Fruit fly (Drosophila melanogaster) S2 (cell line): ENCODE measurements around the gene CG18262.

ENCODE experiments used
- CG8478 ChIP-seq: fragments of >200 bp; optimal IDR thresholded peaks from 2 replicates; lab custom pipeline; 2018
- CTCF ChIP-seq, 2 experiments: fragments of >200 bp; optimal IDR thresholded peaks; 2 replicates each; lab custom pipeline; 2018

CG18262 gene

DNA sequence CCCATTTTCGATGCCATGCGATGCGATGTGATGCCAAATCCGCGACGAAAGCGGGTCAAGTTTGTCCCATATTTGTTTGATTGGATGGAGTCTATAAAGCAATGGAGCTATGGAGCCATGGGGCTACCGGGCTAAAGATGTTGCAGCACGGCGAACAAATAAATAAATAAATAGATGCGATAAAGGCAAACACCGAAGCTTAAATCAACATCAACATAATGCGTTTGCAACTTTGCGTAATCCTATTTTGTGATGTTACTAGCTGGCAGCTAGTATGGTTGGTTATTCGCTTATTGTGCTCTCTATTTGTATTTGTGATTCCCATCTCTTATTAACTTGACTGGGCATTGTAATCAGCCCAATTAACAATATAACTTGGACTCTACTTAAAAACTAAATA, 24.6 kb upstream of the CG18262 start:
- TF ChIP-seq CG8478 (lab: Kevin White, UChicago) (no peak), CTCF (optimal IDR thresholded peaks at IDR 0.05; lab: Kevin White, UChicago) (no peak)

DNA sequence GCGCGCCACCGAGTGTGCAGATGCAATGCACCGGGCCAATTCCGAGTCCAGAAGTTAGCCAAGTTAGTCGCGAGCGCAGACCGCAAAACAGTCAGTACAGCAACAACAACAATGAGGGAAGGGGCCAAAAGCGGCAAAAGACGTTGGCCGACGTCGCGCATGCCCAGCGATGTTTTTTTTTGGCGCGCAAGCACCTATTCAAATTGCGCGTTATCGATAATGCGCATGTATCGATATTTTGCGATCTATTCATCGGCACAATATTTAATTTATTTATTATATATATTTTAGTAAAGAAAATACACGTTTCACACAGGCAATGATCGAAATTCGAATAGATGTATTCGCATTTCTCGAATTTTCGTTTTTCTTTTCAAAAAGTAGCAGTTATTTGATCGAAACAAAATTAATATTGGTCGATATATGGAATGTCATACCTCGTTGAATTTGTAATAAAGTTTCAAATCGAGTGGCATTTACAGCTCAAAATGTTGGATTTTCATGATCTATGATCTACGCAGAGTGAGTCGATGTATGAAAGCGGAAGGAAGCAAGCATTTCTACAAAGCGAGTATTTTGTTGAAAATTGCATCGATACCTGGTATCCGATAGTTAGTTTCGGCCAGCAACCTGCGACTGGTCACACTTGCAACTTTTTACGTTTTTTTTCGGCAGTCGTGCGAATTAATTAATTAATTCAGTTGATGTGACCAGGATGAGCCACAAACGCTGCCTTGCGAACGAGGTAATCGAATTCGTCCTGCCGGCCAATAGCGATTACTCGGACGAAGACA, 23.3 kb upstream of the CG18262 start, which contains the start of gene CG2116:
TSS of gene CG2116 (plus strand) at position 609 of the 794 bp plus-strand sequence.
- TF ChIP-seq CTCF (optimal IDR thresholded peaks at IDR 0.05; lab: Kevin White, UChicago), result no peak
- no peak for TF ChIP-seq CG8478 (lab: Kevin White, UChicago)

DNA sequence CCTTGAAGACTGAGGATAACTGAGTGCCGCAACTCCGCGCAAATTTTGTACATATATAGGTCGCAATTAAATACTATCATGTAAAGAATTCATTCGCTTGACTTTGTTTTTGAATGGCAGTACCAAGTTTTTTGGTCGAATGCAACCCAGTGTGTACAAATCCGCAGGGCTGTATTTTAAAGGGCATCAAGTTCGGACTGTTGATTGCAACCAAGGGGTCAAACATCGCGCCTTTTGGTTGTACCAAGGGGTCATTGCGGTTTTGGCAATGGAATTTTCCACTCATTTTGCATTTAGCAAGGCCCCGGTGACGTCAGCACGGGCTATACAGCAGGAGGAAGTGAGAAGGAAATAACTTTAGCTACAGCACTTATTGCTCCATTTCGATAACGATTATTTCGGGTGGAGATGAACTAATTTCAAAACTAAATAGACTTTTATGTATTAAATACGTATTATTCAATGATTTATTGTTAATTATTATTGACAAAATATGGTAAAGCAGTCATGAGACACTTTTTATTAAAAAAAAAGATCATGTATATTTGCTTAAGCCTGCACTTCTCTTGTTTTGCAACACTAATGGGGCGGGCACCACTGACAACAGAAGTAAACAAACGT, 20.9 kb upstream of the CG18262 start, which contains the start of gene CG10958:
TSS of gene CG10958 (plus strand) at position 593 of the 621 bp plus-strand sequence.
- TF ChIP-seq CG8478 (lab: Kevin White, UChicago), result no peak
- TF ChIP-seq CTCF (optimal IDR thresholded peaks at IDR 0.05; lab: Kevin White, UChicago), result no peak

DNA sequence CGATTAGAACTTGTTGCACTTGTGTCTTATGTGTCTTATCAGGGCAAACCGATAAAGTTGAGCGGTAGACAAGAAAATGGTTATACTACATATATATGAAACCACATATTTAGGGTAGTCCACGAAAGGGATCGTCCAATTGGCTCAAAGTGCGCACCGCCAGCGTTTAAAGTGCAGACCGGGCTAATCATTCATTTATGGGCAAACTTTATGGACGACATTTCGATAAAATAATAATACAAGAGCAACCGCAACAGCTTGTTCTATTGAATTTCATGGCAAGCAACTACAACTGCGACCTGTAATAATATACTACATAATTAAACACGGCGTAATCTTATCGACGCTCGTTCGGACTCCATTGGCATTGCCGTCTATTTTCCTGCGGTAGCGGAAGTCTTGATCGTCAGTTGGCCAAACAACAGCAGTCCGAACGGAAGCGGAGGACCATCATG, 17.3 kb upstream of the CG18262 start, which contains the start of the genes cyr and CG2120:
TSS of gene cyr (minus strand) at position 294 of the 455 bp plus-strand sequence.
TSS of gene CG2120 (plus strand) at position 405 of the 455 bp plus-strand sequence.
- TF ChIP-seq CTCF (optimal IDR thresholded peaks at IDR 0.05; lab: Kevin White, UChicago) (no peak), CG8478 (lab: Kevin White, UChicago) (no peak)

DNA sequence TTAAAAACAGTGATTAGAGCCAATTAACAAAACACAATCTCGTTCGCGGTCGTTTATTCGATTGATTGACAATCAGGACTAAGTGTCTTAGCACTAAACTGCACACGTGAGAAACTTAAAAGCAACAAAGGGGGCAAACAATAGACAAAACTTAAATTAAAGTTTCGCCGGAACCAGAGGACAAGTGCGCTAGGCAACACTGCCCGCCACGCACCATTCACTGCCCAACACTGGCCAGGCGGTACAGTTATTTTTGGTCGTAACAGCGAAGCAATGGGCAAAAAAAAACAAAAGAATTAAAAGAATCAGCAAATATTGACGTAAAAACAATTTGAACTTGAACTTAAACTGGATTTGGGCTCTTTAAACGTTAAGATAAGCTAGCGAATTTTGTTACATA, 15.5 kb upstream of the CG18262 start:
- TF ChIP-seq CG8478 (lab: Kevin White, UChicago) (no peak), CTCF (optimal IDR thresholded peaks at IDR 0.05; lab: Kevin White, UChicago) (no peak)

DNA sequence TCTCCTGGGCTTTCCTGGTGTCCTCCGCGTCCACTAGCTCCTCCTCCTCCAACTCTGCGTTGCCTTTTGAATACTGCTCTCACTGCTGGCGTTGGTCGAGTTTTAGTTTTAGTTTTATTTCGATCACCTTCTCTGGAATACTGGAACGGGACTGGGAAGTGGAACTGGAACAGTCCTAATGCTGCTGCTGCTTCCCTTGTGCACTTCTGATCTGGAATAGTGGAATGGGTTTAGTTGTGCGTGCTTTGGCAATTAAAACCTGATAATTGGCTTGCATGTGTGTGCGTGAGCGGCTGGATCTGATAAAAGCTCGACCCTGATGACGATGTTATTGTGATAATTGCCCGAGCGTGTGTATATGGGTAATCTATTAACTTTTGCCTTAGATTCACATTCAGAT, 12.0 kb upstream of the CG18262 start:
- no peak for TF ChIP-seq CTCF (optimal IDR thresholded peaks at IDR 0.05; lab: Kevin White, UChicago)
- TF ChIP-seq CG8478 (lab: Kevin White, UChicago), result no peak

DNA sequence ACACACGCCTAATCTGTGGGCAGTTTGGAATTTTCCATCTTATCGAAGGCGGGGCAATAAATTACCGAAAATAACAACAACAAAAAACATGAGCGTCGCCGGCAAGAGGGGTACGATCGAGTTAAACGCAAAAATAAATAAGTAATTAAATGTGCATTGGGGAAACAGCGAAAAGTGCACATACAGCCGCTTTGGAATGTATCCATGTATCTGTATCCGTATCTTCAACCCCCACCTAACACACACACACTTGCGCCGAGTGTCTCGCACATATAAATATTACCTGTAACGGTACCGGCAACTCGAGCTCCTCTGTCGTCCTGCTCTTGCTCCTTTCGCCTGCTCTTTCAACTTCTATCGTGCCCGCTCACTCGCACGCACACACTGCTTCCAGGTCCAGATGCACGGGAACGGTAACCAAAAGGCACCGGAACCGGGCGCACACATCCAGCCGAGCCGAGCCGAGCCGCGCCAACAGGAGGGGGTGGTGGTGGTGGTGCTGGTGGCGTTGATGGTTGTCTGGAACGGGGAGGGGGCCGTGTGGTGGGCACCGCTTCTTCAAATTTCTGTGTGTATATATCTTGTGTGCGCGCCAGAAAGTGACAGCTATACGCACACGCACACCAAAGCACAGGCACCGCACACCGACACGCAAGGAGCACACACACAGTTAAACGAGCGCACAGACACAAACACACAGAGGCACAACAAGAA, 11.2 kb upstream of the CG18262 start:
- no peak for TF ChIP-seq CG8478 (lab: Kevin White, UChicago)
- TF ChIP-seq CTCF (optimal IDR thresholded peaks at IDR 0.05; lab: Kevin White, UChicago), result no peak

DNA sequence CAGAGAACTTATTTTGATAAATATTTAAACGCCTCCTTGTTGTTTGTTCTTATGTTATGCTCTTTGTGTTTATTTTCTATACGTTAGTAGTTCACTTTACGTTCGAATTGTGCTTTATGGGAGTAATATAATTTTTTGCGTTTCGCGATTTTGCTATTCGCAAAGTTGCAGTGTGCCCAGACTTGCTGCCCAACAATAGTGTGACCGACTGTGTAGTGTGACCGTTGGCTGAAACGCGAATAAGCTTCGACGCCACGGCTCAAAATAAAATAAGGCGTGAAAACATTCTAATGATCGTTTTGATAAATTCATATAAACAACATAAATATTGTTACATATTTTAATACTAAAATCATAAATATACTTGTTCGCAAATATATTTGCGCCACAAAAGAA, 10.7 kb upstream of the CG18262 start, which contains the start of gene Smox:
TSS of gene Smox (minus strand) at position 213 of the 396 bp plus-strand sequence.
- TF ChIP-seq CG8478 (lab: Kevin White, UChicago) (no peak), CTCF (optimal IDR thresholded peaks at IDR 0.05; lab: Kevin White, UChicago) (peak in 1 of 2 experiments; percentile 10)

DNA sequence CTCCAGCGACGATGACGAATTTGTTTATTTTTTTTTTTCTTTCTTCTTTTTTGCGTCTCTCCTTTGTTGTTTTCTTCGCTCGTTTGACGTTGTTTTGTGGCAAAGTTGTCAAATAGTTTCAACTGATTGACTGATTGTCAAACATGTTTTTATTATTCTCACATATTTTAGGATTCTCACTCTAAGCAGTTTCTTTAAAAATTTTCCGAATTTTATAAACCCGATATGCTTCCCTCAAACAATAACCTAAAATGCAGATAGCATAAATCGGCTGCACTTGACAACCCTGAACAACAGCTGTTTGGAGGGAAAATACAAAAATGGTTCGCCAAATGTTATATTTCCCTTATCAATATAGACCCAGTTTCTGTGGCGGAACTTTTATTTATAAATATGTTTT, 9.2 kb upstream of the CG18262 start, which contains the start of gene CG17982:
TSS of gene CG17982 (minus strand) at position 299 of the 400 bp plus-strand sequence.
- TF ChIP-seq CG8478 (lab: Kevin White, UChicago) (no peak), CTCF (optimal IDR thresholded peaks at IDR 0.05; lab: Kevin White, UChicago) (no peak)

DNA sequence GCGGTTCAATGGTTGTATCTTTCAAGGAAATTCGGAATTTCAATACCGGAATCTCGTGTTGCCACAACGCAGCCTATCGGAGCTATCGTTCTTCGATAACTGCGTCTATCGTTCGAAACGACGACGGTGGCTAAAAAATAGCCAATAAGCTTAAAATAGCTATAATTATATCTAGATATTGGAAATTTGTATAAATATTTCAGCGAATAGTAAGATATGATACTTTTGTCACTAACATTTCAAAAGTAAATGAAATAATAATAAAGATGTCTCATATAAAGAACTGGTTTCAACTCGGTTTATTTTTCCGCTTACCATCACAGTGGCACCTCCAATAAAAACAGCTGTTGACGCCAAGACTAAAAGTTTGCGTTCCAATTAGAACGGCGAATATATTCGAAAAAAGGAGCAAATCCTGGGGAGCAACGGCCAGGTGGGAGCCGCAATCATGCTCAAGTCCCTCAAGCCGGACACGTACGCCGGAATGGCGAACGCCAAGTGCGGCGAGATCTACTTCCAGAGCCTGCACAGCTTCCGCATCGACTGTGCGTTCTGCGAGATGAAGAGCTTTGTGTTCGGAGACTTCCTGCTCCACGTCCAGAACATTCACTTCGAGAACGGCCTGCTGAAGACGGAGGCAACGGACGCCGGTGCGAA, 7.1 kb upstream of the CG18262 start, which contains the start of the genes alpha-PheRS and CG2129:
TSS of gene alpha-PheRS (minus strand) at position 102 of the 657 bp plus-strand sequence.
TSS of gene CG2129 (plus strand) at position 339 of the 657 bp plus-strand sequence.
- TF ChIP-seq CG8478 (lab: Kevin White, UChicago), result no peak
- no peak for TF ChIP-seq CTCF (optimal IDR thresholded peaks at IDR 0.05; lab: Kevin White, UChicago)

DNA sequence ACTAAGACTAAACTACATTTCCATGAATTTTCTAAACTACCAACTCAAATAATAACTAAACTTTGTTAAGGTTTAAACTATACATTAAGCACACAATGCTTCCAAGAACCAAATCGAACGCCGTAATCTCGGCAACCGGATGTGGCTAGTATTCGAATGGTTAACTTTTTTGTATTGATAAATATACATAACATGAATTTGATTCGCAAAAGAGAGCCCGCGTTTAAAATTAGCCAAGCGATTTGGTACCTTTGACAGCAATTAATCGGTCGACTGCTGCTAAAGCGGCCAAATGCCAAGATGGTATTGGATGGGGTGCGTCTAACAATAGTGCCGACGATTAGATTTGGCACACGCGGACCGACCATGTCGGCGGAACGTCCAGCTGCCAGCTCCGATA, 5.1 kb upstream of the CG18262 start, which contains the start of gene CG15336:
TSS of gene CG15336 (plus strand) at position 301 of the 400 bp plus-strand sequence.
- TF ChIP-seq CTCF (optimal IDR thresholded peaks at IDR 0.05; lab: Kevin White, UChicago), result no peak
- no peak for TF ChIP-seq CG8478 (lab: Kevin White, UChicago)

DNA sequence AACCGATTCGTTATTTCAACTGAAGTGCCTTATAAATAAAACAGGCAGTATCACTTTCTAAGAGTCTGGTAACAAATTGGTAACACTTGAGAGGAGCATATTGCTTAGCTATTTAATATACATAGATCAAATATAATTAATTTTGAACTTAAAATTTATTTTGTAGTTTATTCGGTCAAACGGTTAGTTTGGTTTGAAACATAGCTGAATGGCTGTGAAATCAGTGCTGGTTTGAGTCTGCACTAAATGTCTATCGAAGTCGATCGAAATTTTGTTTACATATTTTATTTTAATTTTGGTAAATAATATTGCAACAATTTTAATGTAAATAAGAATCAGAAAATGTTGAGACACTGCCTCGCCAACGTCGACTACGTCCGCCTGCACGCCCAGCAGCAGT, 4.2 kb upstream of the CG18262 start, which contains the start of gene CG10959:
TSS of gene CG10959 (plus strand) at position 228 of the 400 bp plus-strand sequence.
- no peak for TF ChIP-seq CTCF (optimal IDR thresholded peaks at IDR 0.05; lab: Kevin White, UChicago)
- no peak for TF ChIP-seq CG8478 (lab: Kevin White, UChicago)

DNA sequence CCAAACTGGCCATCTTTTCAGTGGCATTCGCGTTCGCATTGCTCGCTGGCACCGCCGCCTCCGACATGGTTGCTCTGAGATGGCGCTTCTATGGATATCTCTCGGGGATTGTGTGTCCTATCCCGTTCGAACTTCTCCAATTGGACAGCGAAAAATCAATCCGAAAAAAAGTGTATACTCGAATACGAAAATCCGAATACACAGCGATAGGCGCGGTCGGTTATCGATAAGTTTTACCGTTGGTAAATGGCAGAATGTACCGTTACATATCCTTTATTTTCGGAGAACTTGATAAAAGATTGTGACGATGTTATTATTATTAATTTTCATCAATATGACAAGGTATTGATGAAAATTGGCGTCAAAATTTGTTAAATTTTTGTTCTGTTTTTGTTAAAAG, 671 bp upstream of the CG18262 start, which contains the start of gene Gbeta5:
TSS of gene Gbeta5 (minus strand) at position 199 of the 400 bp plus-strand sequence.
- TF ChIP-seq CG8478 (lab: Kevin White, UChicago), result no peak
- no peak for TF ChIP-seq CTCF (optimal IDR thresholded peaks at IDR 0.05; lab: Kevin White, UChicago)
